Worm (Caenorhabditis elegans) whole organism, young adult: Measurements from ENCODE around the gene T13A10.1.

Experiments used
- C17E4.6 ChIP-seq: fragments of 200-800 bp; sonication (Bioruptor generic); IDR thresholded peaks from 2 replicates; pipeline ENCODE4 v1.3.6; 2022; ENCODE audit warnings: missing genetic modification reagents, missing genetic modification characterization, missing compliant biosample characterization
- bed-1 ChIP-seq: fragments of 200-800 bp; sonication (Bioruptor generic); IDR thresholded peaks from 2 replicates; pipeline ENCODE4 v1.3.6; 2022; ENCODE audit warnings: missing genetic modification reagents, missing genetic modification characterization, missing compliant biosample characterization
- bed-2 ChIP-seq: fragments of 200-800 bp; sonication (Bioruptor generic); IDR thresholded peaks from 2 replicates; pipeline ENCODE4 v1.3.6; 2022; ENCODE audit warnings: missing genetic modification reagents, missing genetic modification characterization, missing compliant biosample characterization
- ceh-40 ChIP-seq: fragments of 200-800 bp; sonication (Bioruptor generic); IDR thresholded peaks from 2 replicates; pipeline ENCODE4 v1.3.6; 2022; ENCODE audit warnings: missing genetic modification characterization, missing compliant biosample characterization
- efl-1 ChIP-seq: fragments of 150-350 bp; optimal IDR thresholded peaks from 2 replicates; lab custom pipeline; 2014; ENCODE audit warnings: missing biosample characterization, missing genetic modification reagents, missing genetic modification characterization
- lin-40 ChIP-seq: sonication (generic microtip); optimal IDR thresholded peaks from 2 replicates; lab custom pipeline; 2016; ENCODE audit warnings: missing genetic modification characterization, mild to moderate bottlenecking, missing compliant biosample characterization, missing genotype, missing genetic modification reagents
- madf-10 ChIP-seq: sonication (generic microtip); optimal IDR thresholded peaks from 2 replicates; lab custom pipeline; 2016; ENCODE audit warnings: mild to moderate bottlenecking, missing genetic modification characterization, missing compliant biosample characterization
- mel-28 ChIP-seq: sonication (generic microtip); optimal IDR thresholded peaks from 2 replicates; lab custom pipeline; 2016; ENCODE audit warnings: borderline replicate concordance, mild to moderate bottlenecking, missing genetic modification characterization, missing compliant biosample characterization
- snpc-4 ChIP-seq, 5 experiments: fragments of 150-350 bp in 1 of 5; sonication (generic microtip) in 4 of 5; optimal IDR thresholded peaks; 2 replicates each; lab custom pipeline; 2014 to 2018; ENCODE audit warnings: missing genetic modification characterization in 5 of 5, missing biosample characterization in 3 of 5, antibody characterized with exemption in 2 of 5, mild to moderate bottlenecking in 2 of 5, missing compliant biosample characterization in 2 of 5, missing genotype in 2 of 5, moderate library complexity in 2 of 5, missing genetic modification reagents in 1 of 5
- sptf-2 ChIP-seq: fragments of 200-800 bp; sonication (Bioruptor generic); optimal IDR thresholded peaks from 2 replicates; lab custom pipeline; 2018; ENCODE audit warnings: mild to moderate bottlenecking, missing genetic modification characterization, missing compliant biosample characterization
- unc-62 ChIP-seq: fragments of 150-350 bp; optimal IDR thresholded peaks from 2 replicates; lab custom pipeline; 2014; ENCODE audit warnings: missing biosample characterization, missing genetic modification reagents, missing genetic modification characterization

DNA sequence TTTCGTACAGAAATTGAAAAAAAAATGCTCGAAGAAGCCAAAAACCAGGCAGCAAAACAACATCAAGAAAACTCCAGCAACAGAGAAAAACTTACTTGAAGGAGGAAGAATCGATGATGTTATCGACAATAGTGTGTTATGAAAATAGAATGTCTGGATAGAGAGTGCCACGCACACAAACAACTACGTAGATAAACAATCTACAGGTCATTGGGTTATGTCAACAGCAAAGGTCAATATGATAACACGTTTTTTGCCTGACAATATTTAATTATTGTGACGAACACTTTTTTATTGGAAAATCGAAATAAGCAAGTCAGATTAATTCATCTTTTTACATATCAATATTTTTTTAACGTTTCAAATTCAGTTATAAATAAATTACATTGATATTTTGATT lies 3.5 kb downstream of the T13A10.1 start, which contains the start of gene sams-5:
- TF ChIP-seq ceh-40 (GFP tag; lab: Robert Waterston, UW) (no peak), sptf-2 (GFP tag; lab: Kevin White, UChicago) (no peak), madf-10 (tag; lab: Kevin White, UChicago) (no peak), C17E4.6 (GFP tag; lab: Robert Waterston, UW) (no peak), mel-28 (tag; lab: Kevin White, UChicago) (no peak), bed-2 (no peak), unc-62 (no peak), efl-1 (GFP tag; lab: Kevin White, UChicago) (no peak), snpc-4 (GFP tag; optimal IDR thresholded peaks at IDR 0.05; lab: Kevin White, UChicago) (no peak), snpc-4 (tag; optimal IDR thresholded peaks at IDR 0.05; lab: Kevin White, UChicago) (no peak), bed-1 (GFP tag; lab: Robert Waterston, UW) (no peak), lin-40 (tag; lab: Kevin White, UChicago) (no peak)
